Worm (Caenorhabditis elegans) whole organism, L2 larva: ENCODE measurements around the gene R05D3.3.
A peak's percentile ranks its signal among the peaks of the same experiment; 100 is the strongest.

Source experiments
- C34F6.9 ChIP-seq: fragments of 150-350 bp; optimal IDR thresholded peaks from 2 replicates; lab custom pipeline; 2014; ENCODE audit warnings: missing biosample characterization, missing genetic modification characterization
- F13H6.1 ChIP-seq: sonication (generic microtip); optimal IDR thresholded peaks from 2 replicates; lab custom pipeline; 2016; ENCODE audit warnings: missing genetic modification characterization, missing compliant biosample characterization
- Y55F3AM.14 ChIP-seq: fragments of 200-800 bp; sonication (Bioruptor generic); optimal IDR thresholded peaks from 2 replicates; lab custom pipeline; 2018; ENCODE audit warnings: mild to moderate bottlenecking, missing genetic modification characterization, missing compliant biosample characterization
- ZK546.5 ChIP-seq: sonication (generic microtip); optimal IDR thresholded peaks from 2 replicates; lab custom pipeline; 2017; ENCODE audit warnings: missing biosample characterization, missing genetic modification characterization
- blmp-1 ChIP-seq: sonication (generic microtip); optimal IDR thresholded peaks from 2 replicates; lab custom pipeline; 2017; ENCODE audit warnings: missing genetic modification characterization, mild to moderate bottlenecking, missing compliant biosample characterization, antibody characterized with exemption, moderate library complexity; ENCODE audit not compliant: insufficient read depth
- ceh-16 ChIP-seq: fragments of 150-350 bp; optimal IDR thresholded peaks from 2 replicates; lab custom pipeline; 2014; ENCODE audit warnings: missing biosample characterization, missing genetic modification characterization
- ceh-82 ChIP-seq: fragments of 150-350 bp; optimal IDR thresholded peaks from 2 replicates; lab custom pipeline; 2014; ENCODE audit warnings: missing biosample characterization, missing genetic modification characterization
- crh-2 ChIP-seq: sonication (generic microtip); optimal IDR thresholded peaks from 2 replicates; lab custom pipeline; 2017; ENCODE audit warnings: missing biosample characterization, missing genetic modification characterization
- egl-27 ChIP-seq: sonication (generic microtip); optimal IDR thresholded peaks from 3 replicates; lab custom pipeline; 2017; ENCODE audit warnings: missing biosample characterization, missing genetic modification reagents, missing genetic modification characterization
- elt-3 ChIP-seq: sonication (generic microtip); optimal IDR thresholded peaks from 2 replicates; lab custom pipeline; 2017; ENCODE audit warnings: missing biosample characterization, missing genetic modification characterization
- fos-1 ChIP-seq: fragments of 150-350 bp; optimal IDR thresholded peaks from 2 replicates; lab custom pipeline; 2014; ENCODE audit warnings: missing biosample characterization, missing genetic modification characterization
- lin-13 ChIP-seq: fragments of 150-350 bp; optimal IDR thresholded peaks from 2 replicates; lab custom pipeline; 2014; ENCODE audit warnings: missing biosample characterization, missing genetic modification reagents, missing genetic modification characterization
- lin-39 ChIP-seq: fragments of 150-350 bp; optimal IDR thresholded peaks from 2 replicates; lab custom pipeline; 2014; ENCODE audit warnings: missing biosample characterization, missing genetic modification reagents, missing genetic modification characterization
- lsy-2 ChIP-seq, 2 experiments: fragments of 150-350 bp in 1 of 2; sonication (generic microtip) in 1 of 2; optimal IDR thresholded peaks; 2 replicates each; lab custom pipeline; 2014 to 2017; ENCODE audit warnings: missing biosample characterization in 2 of 2, missing genetic modification characterization in 2 of 2
- mdl-1 ChIP-seq, 2 experiments: fragments of 150-350 bp in 1 of 2; sonication (generic microtip) in 1 of 2; optimal IDR thresholded peaks; 2 replicates each; lab custom pipeline; 2017; ENCODE audit warnings: missing biosample characterization in 2 of 2, missing genetic modification characterization in 2 of 2
- nhr-12 ChIP-seq: fragments of 150-350 bp; optimal IDR thresholded peaks from 2 replicates; lab custom pipeline; 2014; ENCODE audit warnings: missing biosample characterization, missing genetic modification characterization
- nhr-129 ChIP-seq: fragments of 150-350 bp; optimal IDR thresholded peaks from 2 replicates; lab custom pipeline; 2014; ENCODE audit warnings: missing biosample characterization, missing genetic modification characterization
- nhr-21 ChIP-seq: fragments of 150-350 bp; optimal IDR thresholded peaks from 2 replicates; lab custom pipeline; 2014; ENCODE audit warnings: missing biosample characterization, missing genetic modification characterization
- nhr-25 ChIP-seq: fragments of 150-350 bp; sonication (generic microtip); optimal IDR thresholded peaks from 3 replicates; lab custom pipeline; 2014; ENCODE audit warnings: missing biosample characterization, missing genetic modification characterization
- nhr-6 ChIP-seq: fragments of 150-350 bp; optimal IDR thresholded peaks from 2 replicates; lab custom pipeline; 2014; ENCODE audit warnings: missing biosample characterization, missing genetic modification characterization
- sma-3 ChIP-seq: sonication (generic microtip); optimal IDR thresholded peaks from 2 replicates; lab custom pipeline; 2016; ENCODE audit warnings: missing genetic modification reagents, missing genetic modification characterization, missing compliant biosample characterization
- snpc-4 ChIP-seq: fragments of 150-350 bp; optimal IDR thresholded peaks from 2 replicates; lab custom pipeline; 2014; ENCODE audit warnings: missing biosample characterization, missing genetic modification characterization
- unc-39 ChIP-seq: fragments of 150-350 bp; optimal IDR thresholded peaks from 2 replicates; lab custom pipeline; 2014; ENCODE audit warnings: missing biosample characterization, missing genetic modification characterization
- unc-55 ChIP-seq: fragments of 150-350 bp; sonication (generic microtip); optimal IDR thresholded peaks from 3 replicates; lab custom pipeline; 2014; ENCODE audit warnings: missing biosample characterization, missing genetic modification reagents, missing genetic modification characterization
- unc-62 ChIP-seq: fragments of 150-350 bp; optimal IDR thresholded peaks from 2 replicates; lab custom pipeline; 2014; ENCODE audit warnings: missing biosample characterization, missing genetic modification reagents, missing genetic modification characterization
- zag-1 ChIP-seq: fragments of 150-350 bp; optimal IDR thresholded peaks from 2 replicates; lab custom pipeline; 2014; ENCODE audit warnings: missing biosample characterization, missing genetic modification characterization
- ztf-1 ChIP-seq: fragments of 200-800 bp; sonication (Bioruptor generic); conservative IDR thresholded peaks from 2 replicates; pipeline ENCODE4 v1.3.6; 2022; ENCODE audit warnings: missing genetic modification characterization, missing compliant biosample characterization
- ztf-4 ChIP-seq: fragments of 150-350 bp; optimal IDR thresholded peaks from 2 replicates; lab custom pipeline; 2014; ENCODE audit warnings: missing biosample characterization, missing genetic modification characterization

R05D3.3 gene

DNA sequence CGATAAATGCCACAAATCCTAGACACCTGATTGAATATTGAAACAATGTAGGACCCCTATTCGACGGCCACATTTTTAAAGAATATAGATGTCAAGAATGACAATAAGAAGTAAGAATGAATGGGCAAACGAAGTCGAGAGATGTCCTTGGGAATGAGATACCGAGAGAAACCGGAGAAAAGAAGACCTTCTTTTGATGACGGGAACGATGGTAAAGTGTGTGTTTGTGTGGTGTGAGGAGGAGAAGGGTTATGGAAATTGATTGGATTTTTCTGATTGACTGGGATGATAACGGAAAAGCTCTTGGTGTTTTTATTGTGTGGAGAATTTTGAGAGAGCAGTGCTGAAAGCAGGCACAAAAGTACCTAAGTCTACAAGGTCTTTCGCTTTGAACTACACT, 4.8 kb downstream of the R05D3.3 start, which contains the start of gene R05D3.9:
R05D3.9 (minus strand) TSS at position 101 of the 400 bp plus-strand sequence.
- TF ChIP-seq blmp-1 (tag; lab: Kevin White, UChicago) (no peak), ceh-82 (tag; lab: Kevin White, UChicago) (no peak)

- TF ChIP-seq unc-62 (GFP tag; lab: Kevin White, UChicago) = no peak
- TF ChIP-seq unc-39 = no peak
Measured at ce11 chrIII:8369172-8369571, 5.4 kb downstream of the R05D3.3 start.

ce11 chrIII:8370188-8370587, 6.4 kb downstream of the R05D3.3 start:
- TF ChIP-seq nhr-12 (no peak), unc-39 (no peak), unc-55 (GFP tag; lab: Kevin White, UChicago) (peak; percentile 16)

DNA sequence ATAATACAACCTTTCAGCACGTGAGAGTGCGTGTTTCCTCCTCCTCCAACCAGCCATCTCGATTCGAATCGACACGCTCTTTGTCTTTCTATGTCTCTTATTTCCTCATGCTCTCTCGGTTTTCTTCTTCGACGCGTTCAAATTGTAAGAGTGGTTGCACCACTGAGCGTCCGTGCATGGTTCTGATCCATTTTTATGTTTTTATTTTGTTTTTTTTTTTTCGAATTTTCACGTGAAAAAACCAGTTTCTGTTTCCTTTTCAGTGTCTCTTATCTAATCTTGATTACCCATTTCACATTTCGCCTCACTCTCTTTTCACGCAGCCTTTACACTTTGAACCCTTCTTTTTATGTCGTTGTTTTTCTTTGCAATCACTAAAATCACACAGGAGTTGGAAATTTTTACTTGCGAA, 7.0 kb downstream of the R05D3.3 start:
- TF ChIP-seq C34F6.9 (tag; lab: Kevin White, UChicago) (peak; percentile 68), blmp-1 (tag; lab: Kevin White, UChicago) (peak; percentile 52), ceh-16 (tag; lab: Kevin White, UChicago) (no peak), F13H6.1 (tag; lab: Kevin White, UChicago) (peak; percentile 54), nhr-21 (tag; lab: Kevin White, UChicago) (peak; percentile 53), lin-13 (GFP tag; lab: Kevin White, UChicago) (no peak), lsy-2 (tag; optimal IDR thresholded peaks at IDR 0.05; lab: Kevin White, UChicago) (peak in 1 of 2 experiments; percentile 63), unc-55 (GFP tag; lab: Kevin White, UChicago) (peak; percentile 2), elt-3 (tag; lab: Kevin White, UChicago) (no peak), sma-3 (GFP tag; lab: Kevin White, UChicago) (peak; percentile 2), nhr-25 (tag; lab: Kevin White, UChicago) (peak; percentile 53), fos-1 (tag; lab: Kevin White, UChicago) (peak; percentile 46), nhr-129 (tag; lab: Kevin White, UChicago) (peak; percentile 50), crh-2 (tag; lab: Kevin White, UChicago) (peak; percentile 39), nhr-6 (tag; lab: Kevin White, UChicago) (no peak), Y55F3AM.14 (GFP tag; lab: Kevin White, UChicago) (peak; percentile 39), mdl-1 (tag; optimal IDR thresholded peaks at IDR 0.05; lab: Kevin White, UChicago) (peak in 1 of 2 experiments; percentile 17)
- TF ChIP-seq, all 48 proteins: peak for 13

DNA sequence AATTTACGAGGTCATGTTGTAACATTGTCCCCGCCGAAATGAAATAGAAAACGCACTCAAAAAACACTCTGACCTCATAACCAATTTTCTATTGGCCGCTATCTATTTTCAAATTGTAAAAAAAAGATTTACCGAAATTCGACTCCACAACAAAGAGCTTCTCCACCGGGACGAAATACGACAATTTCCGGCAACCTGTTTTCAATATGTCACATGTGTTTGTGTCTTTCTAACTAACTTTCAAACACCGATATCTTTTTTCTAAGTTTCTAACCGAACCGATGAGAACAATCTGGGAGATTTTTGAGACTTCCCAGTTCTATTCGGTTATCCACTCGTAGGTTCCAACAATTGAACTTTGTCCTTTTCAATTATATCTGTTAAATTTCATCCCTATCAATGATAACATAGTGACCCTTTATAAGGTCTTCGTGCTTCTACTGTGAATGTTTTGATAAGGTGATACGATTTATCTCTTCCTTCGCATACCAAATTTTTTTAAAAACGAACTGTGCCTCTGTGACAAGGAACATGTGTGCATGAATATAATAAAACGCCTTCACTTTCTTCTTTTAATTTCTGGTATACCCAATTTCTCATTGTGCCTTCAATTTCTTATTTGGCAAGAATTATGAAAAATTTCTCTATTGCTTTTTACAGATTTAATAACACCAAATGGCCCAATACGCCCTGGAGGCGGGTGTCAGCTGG, 7.9 kb downstream of the R05D3.3 start, which contains the start of gene lmbr-1:
lmbr-1 (plus strand) TSS at position 661 of the 711 bp plus-strand sequence.
- no peak for TF ChIP-seq ztf-1

- TF ChIP-seq zag-1 (tag; lab: Kevin White, UChicago) (no peak), fos-1 (tag; lab: Kevin White, UChicago) (no peak), mdl-1 (tag; optimal IDR thresholded peaks at IDR 0.05; lab: Kevin White, UChicago) (no peak), nhr-12 (no peak), ztf-4 (tag; lab: Kevin White, UChicago) (no peak), unc-55 (GFP tag; lab: Kevin White, UChicago) (no peak), ZK546.5 (tag; lab: Kevin White, UChicago) (no peak), F13H6.1 (tag; lab: Kevin White, UChicago) (no peak), egl-27 (tag; lab: Kevin White, UChicago) (no peak), lin-39 (tag; lab: Kevin White, UChicago) (no peak), unc-62 (GFP tag; lab: Kevin White, UChicago) (no peak), snpc-4 (no peak), C34F6.9 (tag; lab: Kevin White, UChicago) (no peak)
Measured at ce11 chrIII:8375000-8375399, 11.2 kb downstream of the R05D3.3 start, which contains the start of gene met-2. Gene met-2, plus strand, starts transcription at chrIII:8375300.
